Fruit fly (Drosophila melanogaster): ENCODE results near the gene Idgf2.

Idgf2 gene

dm6 chr2L:16448451-16449206, 1.5 kb downstream of the Idgf2 start, which contains the start of gene CG5888:
TSS of gene CG5888 (minus strand) at chr2L:16448469.
- TF ChIP-seq CG34367 (tag; optimal IDR thresholded peaks at IDR 0.05): peak; percentile 54
- TF ChIP-seq CG4496 (GFP tag; IDR thresholded peaks at IDR 0.05): peak; percentile 69; the same call in 2 of the 3 replicates
- peak; percentile 66 for TF ChIP-seq CG9948 (tag; optimal IDR thresholded peaks at IDR 0.05)
- TF ChIP-seq rn (GFP tag; IDR thresholded peaks at IDR 0.05): 0 out of 2 replicates have a peak, but pooled peaks have one; percentile 35
- peak; percentile 4 for TF ChIP-seq Pif1B (GFP tag; optimal IDR thresholded peaks at IDR 0.05)
- peak; percentile 65; the same call in 1 of the 2 replicates for TF ChIP-seq Ets98B (GFP tag; IDR thresholded peaks at IDR 0.05)
- peak; percentile 69 for TF ChIP-seq CG14655 (GFP tag; optimal IDR thresholded peaks at IDR 0.05)
- 0 out of 3 replicates have a peak, but pooled peaks have one; percentile 20 for TF ChIP-seq fd96Ca (GFP tag; IDR thresholded peaks at IDR 0.05)
- peak; percentile 9 for TF ChIP-seq Pif1A (GFP tag; optimal IDR thresholded peaks at IDR 0.05)
- no peak for TF ChIP-seq D1 (tag; optimal IDR thresholded peaks at IDR 0.05)
- TF ChIP-seq CG13204 (GFP tag; optimal IDR thresholded peaks at IDR 0.05): peak; percentile 66
- TF ChIP-seq CG32121 (GFP tag; IDR thresholded peaks at IDR 0.05): peak; percentile 67
- peak; percentile 75 for TF ChIP-seq EcR (GFP tag; optimal IDR thresholded peaks at IDR 0.05)
- no peak for TF ChIP-seq CG10348 (GFP tag; IDR thresholded peaks at IDR 0.05)
- TF ChIP-seq CG8301 (tag; optimal IDR thresholded peaks at IDR 0.05): no peak
- TF ChIP-seq Snoo (tag; optimal IDR thresholded peaks at IDR 0.05): peak; percentile 81
- TF ChIP-seq CG12605 (GFP tag; IDR thresholded peaks at IDR 0.05): no peak; the same call in 1 of the 2 replicates
- no peak for TF ChIP-seq gl (tag; optimal IDR thresholded peaks at IDR 0.05)
- TF ChIP-seq CG15710 (tag; optimal IDR thresholded peaks at IDR 0.05): peak; percentile 88
- peak; percentile 46 for TF ChIP-seq CG17806 (tag; optimal IDR thresholded peaks at IDR 0.05)
- TF ChIP-seq CG8159 (tag; optimal IDR thresholded peaks at IDR 0.05): peak; percentile 80

- TF ChIP-seq EcR (GFP tag; optimal IDR thresholded peaks at IDR 0.05): peak; percentile 9
- TF ChIP-seq Ets98B (GFP tag; IDR thresholded peaks at IDR 0.05): peak; percentile 13; the same call in 1 of the 2 replicates
- TF ChIP-seq Pif1A (GFP tag; optimal IDR thresholded peaks at IDR 0.05): no peak
- TF ChIP-seq CG15710 (tag; optimal IDR thresholded peaks at IDR 0.05): no peak
- no peak for TF ChIP-seq gl (tag; optimal IDR thresholded peaks at IDR 0.05)
- 0 out of 3 replicates have a peak, but pooled peaks have one; percentile 29 for TF ChIP-seq CG4496 (GFP tag; IDR thresholded peaks at IDR 0.05)
Observed at dm6 chr2L:16450891-16451290, 3.8 kb downstream of the Idgf2 start, which contains the start of gene Idgf3. TSS of gene Idgf3 (plus strand) at chr2L:16450907.

- no peak for TF ChIP-seq EcR (GFP tag; optimal IDR thresholded peaks at IDR 0.05)
- no peak for TF ChIP-seq CG8301 (tag; optimal IDR thresholded peaks at IDR 0.05)
- no peak for TF ChIP-seq CG34367 (tag; optimal IDR thresholded peaks at IDR 0.05)
- no peak for TF ChIP-seq Snoo (tag; optimal IDR thresholded peaks at IDR 0.05)
- TF ChIP-seq CG32121 (GFP tag; IDR thresholded peaks at IDR 0.05): no peak
- no peak for TF ChIP-seq CG4496 (GFP tag; IDR thresholded peaks at IDR 0.05)
- TF ChIP-seq CG14655 (GFP tag; optimal IDR thresholded peaks at IDR 0.05): no peak
- no peak for TF ChIP-seq fd96Ca (GFP tag; IDR thresholded peaks at IDR 0.05)
- TF ChIP-seq CG8159 (tag; optimal IDR thresholded peaks at IDR 0.05): no peak
- TF ChIP-seq D1 (tag; optimal IDR thresholded peaks at IDR 0.05): no peak
- TF ChIP-seq CG10348 (GFP tag; IDR thresholded peaks at IDR 0.05): no peak
- no peak for TF ChIP-seq CG15710 (tag; optimal IDR thresholded peaks at IDR 0.05)
- TF ChIP-seq Ets98B (GFP tag; IDR thresholded peaks at IDR 0.05): no peak
- no peak for TF ChIP-seq CG17806 (tag; optimal IDR thresholded peaks at IDR 0.05)
- no peak for TF ChIP-seq CG12605 (GFP tag; IDR thresholded peaks at IDR 0.05)
Observed at dm6 chr2L:16451858-16452257, 4.7 kb downstream of the Idgf2 start.

- no peak for TF ChIP-seq CG8301 (tag; optimal IDR thresholded peaks at IDR 0.05)
- TF ChIP-seq CG4496 (GFP tag; IDR thresholded peaks at IDR 0.05): no peak
- no peak for TF ChIP-seq CG13204 (GFP tag; optimal IDR thresholded peaks at IDR 0.05)
- no peak for TF ChIP-seq D1 (tag; optimal IDR thresholded peaks at IDR 0.05)
- TF ChIP-seq Pif1B (GFP tag; optimal IDR thresholded peaks at IDR 0.05): no peak
- no peak for TF ChIP-seq CG9948 (tag; optimal IDR thresholded peaks at IDR 0.05)
- TF ChIP-seq CG17806 (tag; optimal IDR thresholded peaks at IDR 0.05): no peak
- no peak for TF ChIP-seq Snoo (tag; optimal IDR thresholded peaks at IDR 0.05)
Observed at dm6 chr2L:16458385-16458784, 11.3 kb downstream of the Idgf2 start.

- TF ChIP-seq CG13204 (GFP tag; optimal IDR thresholded peaks at IDR 0.05) (peak; percentile 3), CG15710 (tag; optimal IDR thresholded peaks at IDR 0.05) (no peak), CG8159 (tag; optimal IDR thresholded peaks at IDR 0.05) (no peak), rn (GFP tag; IDR thresholded peaks at IDR 0.05) (no peak)
Observed at dm6 chr2L:16463657-16464056, 16.5 kb downstream of the Idgf2 start.

- TF ChIP-seq CG34367 (tag; optimal IDR thresholded peaks at IDR 0.05): no peak
- no peak for TF ChIP-seq EcR (GFP tag; optimal IDR thresholded peaks at IDR 0.05)
- no peak for TF ChIP-seq CG13204 (GFP tag; optimal IDR thresholded peaks at IDR 0.05)
- TF ChIP-seq CG8159 (tag; optimal IDR thresholded peaks at IDR 0.05): no peak
- no peak for TF ChIP-seq fd96Ca (GFP tag; IDR thresholded peaks at IDR 0.05)
- TF ChIP-seq Snoo (tag; optimal IDR thresholded peaks at IDR 0.05): no peak
- TF ChIP-seq CG32121 (GFP tag; IDR thresholded peaks at IDR 0.05): no peak
- TF ChIP-seq CG9948 (tag; optimal IDR thresholded peaks at IDR 0.05): no peak
- no peak for TF ChIP-seq gl (tag; optimal IDR thresholded peaks at IDR 0.05)
- peak; percentile 34 for TF ChIP-seq CG8301 (tag; optimal IDR thresholded peaks at IDR 0.05)
- peak; percentile 59 for TF ChIP-seq CG14655 (GFP tag; optimal IDR thresholded peaks at IDR 0.05)
Observed at dm6 chr2L:16469749-16470148, 22.6 kb downstream of the Idgf2 start.
